Worm (Caenorhabditis elegans): Measurements from ENCODE around the gene Y57G11C.30.
A peak's percentile ranks its signal among the peaks of the same experiment; 100 is the strongest.

The Y57G11C.30 gene

ce11 chrIV:14959375-14959774, 20.7 kb downstream of the Y57G11C.30 start (continued):
- TF ChIP-seq elt-3 (tag; optimal IDR thresholded peaks at IDR 0.05) (no peak), nhr-10 (tag; optimal IDR thresholded peaks at IDR 0.05) (no peak), ceh-82 (tag; optimal IDR thresholded peaks at IDR 0.05) (no peak), nhr-77 (tag; optimal IDR thresholded peaks at IDR 0.05) (no peak), nhr-12 (tag; optimal IDR thresholded peaks at IDR 0.05) (no peak), skn-1 (tag; optimal IDR thresholded peaks at IDR 0.05) (no peak), ztf-4 (tag; optimal IDR thresholded peaks at IDR 0.05) (no peak), ZK546.5 (tag; optimal IDR thresholded peaks at IDR 0.05) (no peak), nhr-6 (tag; optimal IDR thresholded peaks at IDR 0.05) (peak; percentile 38), snpc-4 (tag; optimal IDR thresholded peaks at IDR 0.05) (peak; percentile 65), nhr-11 (tag; optimal IDR thresholded peaks at IDR 0.05) (no peak), nhr-129 (tag; optimal IDR thresholded peaks at IDR 0.05) (peak; percentile 92), lin-13 (GFP tag; optimal IDR thresholded peaks at IDR 0.05) (peak; percentile 62), egl-27 (tag; optimal IDR thresholded peaks at IDR 0.05) (no peak), fos-1 (tag; optimal IDR thresholded peaks at IDR 0.05) (peak; percentile 90), alr-1 (tag; optimal IDR thresholded peaks at IDR 0.05) (no peak), unc-62 (GFP tag; optimal IDR thresholded peaks at IDR 0.05) (no peak), sem-4 (tag; optimal IDR thresholded peaks at IDR 0.05) (no peak), peb-1 (tag; optimal IDR thresholded peaks at IDR 0.05) (no peak), crh-2 (tag; optimal IDR thresholded peaks at IDR 0.05) (peak; percentile 78), nhr-21 (tag; optimal IDR thresholded peaks at IDR 0.05) (peak; percentile 41), gmeb-1 (tag; optimal IDR thresholded peaks at IDR 0.05) (peak; percentile 97)

ce11 chrIV:14960061-14960460, 21.4 kb downstream of the Y57G11C.30 start:
- no peak for TF ChIP-seq sma-3 (GFP tag; optimal IDR thresholded peaks at IDR 0.05)

- no peak for TF ChIP-seq Y55F3AM.14 (GFP tag; optimal IDR thresholded peaks at IDR 0.05)
- TF ChIP-seq unc-62 (GFP tag; optimal IDR thresholded peaks at IDR 0.05), result no peak
- TF ChIP-seq mbf-1 (tag; optimal IDR thresholded peaks at IDR 0.05), result no peak
- TF ChIP-seq ztf-11 (tag; optimal IDR thresholded peaks at IDR 0.05), result no peak
- no peak for TF ChIP-seq nhr-77 (tag; optimal IDR thresholded peaks at IDR 0.05)
- no peak for TF ChIP-seq gmeb-1 (tag; optimal IDR thresholded peaks at IDR 0.05)
- TF ChIP-seq nhr-129 (tag; optimal IDR thresholded peaks at IDR 0.05), result no peak
- no peak for TF ChIP-seq blmp-1 (tag; optimal IDR thresholded peaks at IDR 0.05; ENCODE audit: insufficient read depth)
- TF ChIP-seq ama-1 (optimal IDR thresholded peaks at IDR 0.05), result no peak
Observed at ce11 chrIV:14978204-14978603, 39.5 kb downstream of the Y57G11C.30 start.

- TF ChIP-seq unc-62 (GFP tag; optimal IDR thresholded peaks at IDR 0.05), result no peak
- TF ChIP-seq ama-1 (optimal IDR thresholded peaks at IDR 0.05), result no peak
- no peak for TF ChIP-seq snpc-4 (tag; optimal IDR thresholded peaks at IDR 0.05)
- no peak for TF ChIP-seq lin-39 (tag; optimal IDR thresholded peaks at IDR 0.05)
- no peak for TF ChIP-seq nhr-25 (tag; optimal IDR thresholded peaks at IDR 0.05)
- no peak for TF ChIP-seq ztf-4 (tag; optimal IDR thresholded peaks at IDR 0.05)
- TF ChIP-seq nhr-11 (tag; optimal IDR thresholded peaks at IDR 0.05), result no peak
- no peak for TF ChIP-seq ceh-16 (tag; optimal IDR thresholded peaks at IDR 0.05)
- TF ChIP-seq nhr-237 (tag; optimal IDR thresholded peaks at IDR 0.05), result no peak
- TF ChIP-seq lsy-2 (tag; optimal IDR thresholded peaks at IDR 0.05), result no peak
- TF ChIP-seq nhr-21 (tag; optimal IDR thresholded peaks at IDR 0.05), result no peak
- TF ChIP-seq ceh-82 (tag; optimal IDR thresholded peaks at IDR 0.05), result no peak
- TF ChIP-seq Y55F3AM.14 (GFP tag; optimal IDR thresholded peaks at IDR 0.05), result no peak
- TF ChIP-seq ztf-1 (GFP tag; conservative IDR thresholded peaks at IDR 0.05), result no peak
- TF ChIP-seq C34F6.9 (tag; optimal IDR thresholded peaks at IDR 0.05), result no peak
- no peak for TF ChIP-seq egl-27 (tag; optimal IDR thresholded peaks at IDR 0.05)
- TF ChIP-seq alr-1 (tag; optimal IDR thresholded peaks at IDR 0.05), result no peak
- no peak for TF ChIP-seq sma-3 (GFP tag; optimal IDR thresholded peaks at IDR 0.05)
Observed at ce11 chrIV:14981311-14981710, 42.6 kb downstream of the Y57G11C.30 start, which contains the start of gene atln-2. Gene atln-2, plus strand, starts transcription at chrIV:14981611.

- TF ChIP-seq snpc-4 (tag; optimal IDR thresholded peaks at IDR 0.05) (peak; percentile 54), ceh-82 (tag; optimal IDR thresholded peaks at IDR 0.05) (no peak), mdl-1 (tag; optimal IDR thresholded peaks at IDR 0.05) (peak in 1 of 2 experiments; percentile 10), nhr-21 (tag; optimal IDR thresholded peaks at IDR 0.05) (peak; percentile 18), R02D3.7 (tag; optimal IDR thresholded peaks at IDR 0.05) (no peak), lsy-2 (tag; optimal IDR thresholded peaks at IDR 0.05) (no peak), mbf-1 (tag; optimal IDR thresholded peaks at IDR 0.05) (no peak), ama-1 (optimal IDR thresholded peaks at IDR 0.05) (peak; percentile 72)
Observed at ce11 chrIV:14985019-14985418, 46.3 kb downstream of the Y57G11C.30 start.

All from whole organism, L2 larva.